Fruit fly (Drosophila melanogaster) Kc167 (cell line): Measurements from ENCODE around the gene CG6712.

Experiments
- Myc ChIP-seq: fragments of >200 bp; optimal IDR thresholded peaks from 2 replicates; lab custom pipeline; 2017; ENCODE audit warnings: missing external identifiers
- Sin3A ChIP-seq: fragments of >200 bp; optimal IDR thresholded peaks from 2 replicates; lab custom pipeline; 2018; ENCODE audit warnings: missing external identifiers
- h ChIP-seq: fragments of >200 bp; optimal IDR thresholded peaks from 3 replicates; lab custom pipeline; 2018; ENCODE audit warnings: missing external identifiers
- insv ChIP-seq: fragments of >200 bp; optimal IDR thresholded peaks from 3 replicates; lab custom pipeline; 2018; ENCODE audit warnings: missing external identifiers
- psq ChIP-seq: fragments of >200 bp; optimal IDR thresholded peaks from 2 replicates; lab custom pipeline; 2017; ENCODE audit warnings: missing external identifiers
- ttk ChIP-seq: sonication (Bioruptor generic); optimal IDR thresholded peaks from 2 replicates; lab custom pipeline; 2017; ENCODE audit warnings: missing external identifiers

Gene CG6712

dm6 chr2L:12096396-12096813 is at the start of gene CG6712, which contains the start of gene Mt2:
Gene CG6712, minus strand, starts transcription at chr2L:12096511.
Gene Mt2, plus strand, starts transcription at chr2L:12096525.
- TF ChIP-seq psq (lab: Kevin White, UChicago) = no peak
- TF ChIP-seq Sin3A = no peak
- no peak for TF ChIP-seq Myc (lab: Kevin White, UChicago)
- TF ChIP-seq h (lab: Kevin White, UChicago) = no peak
- TF ChIP-seq insv (lab: Kevin White, UChicago) = no peak
- TF ChIP-seq ttk (lab: Kevin White, UChicago) = no peak

DNA sequence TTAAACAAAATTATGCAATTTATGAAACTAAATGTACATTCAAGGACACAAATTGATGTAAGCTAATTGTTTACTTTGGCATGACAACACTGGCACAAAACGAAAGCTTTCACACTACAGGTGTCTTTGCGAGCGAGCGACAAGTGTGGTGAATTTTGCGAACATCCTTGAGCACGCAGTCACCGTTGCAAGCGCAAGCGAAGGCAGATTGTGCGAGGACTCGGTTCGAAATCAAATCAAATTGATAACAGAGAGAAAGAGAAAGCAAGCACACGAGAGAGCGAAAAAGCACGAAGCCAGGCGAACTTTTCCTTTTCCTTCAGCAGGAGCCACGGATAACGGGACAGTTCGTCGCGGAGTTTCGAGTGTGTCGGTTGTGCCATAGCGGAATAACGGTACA is 46.1 kb upstream of the CG6712 start, which contains the start of gene CG31760:
CG31760 (plus strand) TSS at position 342 of the 400 bp plus-strand sequence.
- TF ChIP-seq ttk (lab: Kevin White, UChicago) (no peak), Myc (lab: Kevin White, UChicago) (no peak), h (lab: Kevin White, UChicago) (no peak), psq (lab: Kevin White, UChicago) (no peak), Sin3A (no peak), insv (lab: Kevin White, UChicago) (no peak)

- TF ChIP-seq Myc (lab: Kevin White, UChicago) (no peak), Sin3A (no peak), h (lab: Kevin White, UChicago) (no peak), ttk (lab: Kevin White, UChicago) (no peak), psq (lab: Kevin White, UChicago) (no peak), insv (lab: Kevin White, UChicago) (no peak)
These were observed 41.4 kb upstream of the CG6712 start, which contains the start of gene Gr33a for dm6 chr2L:12137708-12138107. Gene Gr33a, plus strand, starts transcription at chr2L:12138008.

DNA sequence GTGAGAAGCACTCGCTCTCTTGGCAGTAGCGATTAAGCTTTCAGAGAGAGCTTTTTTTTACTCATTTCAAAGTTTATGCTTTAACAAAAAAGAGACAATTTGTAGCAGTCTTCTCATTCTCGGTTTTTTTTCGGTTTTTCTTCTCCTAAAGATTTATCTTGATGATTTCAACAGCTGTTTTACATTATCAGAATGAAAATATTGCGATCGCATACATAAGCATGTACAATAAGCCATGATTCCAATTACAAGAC is 37.7 kb upstream of the CG6712 start:
- TF ChIP-seq psq (lab: Kevin White, UChicago) (no peak), insv (lab: Kevin White, UChicago) (no peak), Sin3A (no peak), ttk (lab: Kevin White, UChicago) (no peak), Myc (lab: Kevin White, UChicago) (no peak), h (lab: Kevin White, UChicago) (no peak)

- TF ChIP-seq h (lab: Kevin White, UChicago) (no peak), psq (lab: Kevin White, UChicago) (no peak), Myc (lab: Kevin White, UChicago) (no peak), Sin3A (no peak), insv (lab: Kevin White, UChicago) (no peak), ttk (lab: Kevin White, UChicago) (no peak)
These were observed 37.2 kb upstream of the CG6712 start, which contains the start of gene rho-6 for dm6 chr2L:12133275-12134124. Gene rho-6, minus strand, starts transcription at chr2L:12133411.

DNA sequence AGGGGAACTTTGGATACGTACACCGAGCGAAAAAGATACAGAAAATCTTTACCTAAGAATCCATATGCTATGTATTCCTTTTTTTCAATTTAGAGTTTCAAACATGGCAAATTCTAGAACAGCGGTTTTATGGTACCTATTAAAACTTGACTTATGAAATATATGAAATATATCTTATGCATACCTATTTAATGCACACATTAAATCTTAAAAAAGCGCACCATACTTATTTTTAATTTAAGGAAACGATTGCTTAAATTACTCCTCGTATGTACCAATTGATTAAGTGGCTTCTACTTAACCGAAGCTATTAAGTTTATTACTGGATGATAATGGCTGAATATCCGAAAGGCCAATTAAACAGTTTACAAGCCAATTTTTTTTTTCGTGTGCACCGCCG is 23.7 kb upstream of the CG6712 start:
- TF ChIP-seq psq (lab: Kevin White, UChicago) (no peak), Sin3A (no peak), Myc (lab: Kevin White, UChicago) (no peak), insv (lab: Kevin White, UChicago) (no peak), h (lab: Kevin White, UChicago) (no peak), ttk (lab: Kevin White, UChicago) (no peak)

dm6 chr2L:12115809-12116208 is 19.5 kb upstream of the CG6712 start:
- TF ChIP-seq ttk (lab: Kevin White, UChicago) (no peak), h (lab: Kevin White, UChicago) (no peak), psq (lab: Kevin White, UChicago) (no peak), Sin3A (no peak), insv (lab: Kevin White, UChicago) (no peak), Myc (lab: Kevin White, UChicago) (no peak)

DNA sequence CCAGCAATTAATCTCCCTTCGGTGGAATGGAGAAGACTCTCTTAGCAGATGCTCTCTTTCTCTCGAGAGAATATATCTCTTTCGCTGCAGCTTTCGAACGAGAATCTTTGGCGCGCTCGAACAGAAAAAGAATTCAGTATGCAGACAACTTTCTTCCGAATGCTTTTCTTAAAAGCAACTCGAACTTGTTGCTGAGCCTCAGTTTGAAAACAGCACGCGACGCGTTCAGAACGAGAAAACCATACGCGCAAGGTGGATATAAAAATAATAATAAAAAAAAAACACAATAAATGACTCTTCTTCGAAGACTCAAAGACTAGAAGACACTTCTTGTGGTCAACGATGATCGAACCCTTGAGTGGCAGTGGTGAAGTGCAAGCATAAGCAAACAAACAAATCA is 17.8 kb upstream of the CG6712 start, which contains the start of gene CG17211:
CG17211 (plus strand) TSS at position 202 of the 400 bp plus-strand sequence.
- no peak for TF ChIP-seq Myc (lab: Kevin White, UChicago)
- TF ChIP-seq h (lab: Kevin White, UChicago) = no peak
- no peak for TF ChIP-seq ttk (lab: Kevin White, UChicago)
- no peak for TF ChIP-seq insv (lab: Kevin White, UChicago)
- no peak for TF ChIP-seq Sin3A
- no peak for TF ChIP-seq psq (lab: Kevin White, UChicago)

DNA sequence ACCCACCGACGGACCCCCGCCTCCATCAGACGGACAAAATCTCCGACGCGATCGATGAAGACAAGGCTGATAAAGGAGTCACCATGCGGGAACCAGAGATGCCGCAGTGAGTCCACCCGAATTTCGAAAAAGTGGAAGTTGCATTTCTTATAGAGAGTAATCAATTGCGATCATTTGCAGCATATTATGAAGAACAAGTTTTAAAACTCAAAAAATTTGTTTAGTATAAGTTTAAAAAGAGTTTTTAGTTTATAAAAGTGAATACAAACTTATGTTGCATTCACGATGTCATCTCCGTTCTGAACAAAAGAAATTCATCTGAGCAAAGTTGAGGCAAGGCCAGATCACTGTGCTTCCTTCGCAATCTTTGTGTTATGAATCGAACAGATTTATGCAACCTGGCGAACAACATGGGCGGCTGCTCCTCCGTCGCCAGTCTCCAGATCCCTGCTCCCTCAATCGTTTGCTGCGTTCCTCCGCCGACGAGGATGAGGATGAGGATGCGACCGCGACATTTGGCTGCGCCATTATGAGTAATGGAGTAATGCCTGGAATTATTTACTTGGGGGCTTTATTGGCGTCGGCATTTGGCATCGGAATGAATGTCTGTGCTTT is 16.7 kb upstream of the CG6712 start:
- no peak for TF ChIP-seq psq (lab: Kevin White, UChicago)
- TF ChIP-seq ttk (lab: Kevin White, UChicago) = no peak
- no peak for TF ChIP-seq insv (lab: Kevin White, UChicago)
- no peak for TF ChIP-seq h (lab: Kevin White, UChicago)
- no peak for TF ChIP-seq Sin3A
- TF ChIP-seq Myc (lab: Kevin White, UChicago) = no peak

DNA sequence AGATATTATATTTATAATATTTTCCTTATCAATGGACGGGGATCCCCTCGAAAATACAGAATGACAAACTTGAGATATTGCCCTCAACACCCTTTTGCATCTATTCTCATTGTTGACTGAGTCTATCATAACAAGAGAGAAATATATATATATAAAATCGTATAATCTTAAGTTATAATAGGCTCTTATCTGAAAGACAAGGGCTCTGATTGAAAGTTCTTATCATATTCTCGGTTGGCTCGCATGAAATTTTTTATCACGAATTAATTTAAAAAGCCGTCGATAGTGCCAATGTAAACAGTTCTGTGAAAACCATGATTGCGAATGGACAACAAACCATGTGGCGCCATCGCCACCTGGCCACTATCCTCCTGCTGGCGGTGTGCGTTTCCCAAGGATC is 14.5 kb upstream of the CG6712 start, which contains the start of gene Phae2:
Phae2 (plus strand) TSS at position 301 of the 400 bp plus-strand sequence.
- TF ChIP-seq ttk (lab: Kevin White, UChicago) (no peak), psq (lab: Kevin White, UChicago) (no peak), Myc (lab: Kevin White, UChicago) (no peak), insv (lab: Kevin White, UChicago) (no peak), h (lab: Kevin White, UChicago) (no peak), Sin3A (no peak)
